Fruit fly (Drosophila melanogaster) S2 (cell line): ENCODE results near the gene CG14450.

Experiments
- CG8478 ChIP-seq: fragments of >200 bp; optimal IDR thresholded peaks from 2 replicates; lab custom pipeline; 2018
- CTCF ChIP-seq, 2 experiments: fragments of >200 bp; optimal IDR thresholded peaks; 2 replicates each; lab custom pipeline; 2018

DNA sequence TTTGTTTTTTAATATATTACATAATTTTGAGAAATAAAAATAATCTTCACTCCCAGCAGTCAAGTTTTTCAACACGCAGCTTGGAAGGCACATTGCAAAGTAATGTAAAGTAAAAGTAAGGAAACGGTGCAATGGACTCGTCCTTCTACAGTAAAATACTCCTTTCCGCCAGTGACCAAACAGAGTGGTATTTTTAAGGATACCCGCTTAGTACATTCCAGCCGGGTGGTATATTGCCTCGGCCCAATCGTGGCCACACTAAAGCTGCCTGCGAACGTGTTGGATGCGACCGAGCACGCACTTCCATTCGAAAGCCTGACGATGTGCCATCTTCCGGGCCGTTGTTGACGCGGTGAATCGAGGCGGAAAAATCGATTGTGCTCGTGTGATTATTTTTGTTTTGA lies 21.6 kb upstream of the CG14450 start, which contains the start of gene SPoCk:
- TF ChIP-seq CG8478 (no peak), CTCF (optimal IDR thresholded peaks at IDR 0.05; lab: Kevin White, UChicago) (peak; percentile 37 to 46)
